Worm (Caenorhabditis elegans) whole organism, young adult: Measurements from ENCODE around the gene ZK643.6.

Experiments used
- F39B2.1 ChIP-seq: fragments of 200-800 bp; sonication (Bioruptor generic); IDR thresholded peaks from 2 replicates; pipeline ENCODE4 v1.3.6; 2022; ENCODE audit warnings: missing genetic modification reagents, missing genetic modification characterization, missing compliant biosample characterization
- ama-1 ChIP-seq, 3 experiments: fragments of 150-350 bp in 1 of 3; sonication (generic microtip) in 2 of 3; optimal IDR thresholded peaks; 2 replicates each; lab custom pipeline; 2014 to 2018; ENCODE audit warnings: missing biosample characterization in 2 of 3, missing genetic modification characterization in 2 of 3, missing genetic modification reagents in 2 of 3
- gei-17 ChIP-seq: fragments of 200-800 bp; sonication (Bioruptor generic); optimal IDR thresholded peaks from 2 replicates; lab custom pipeline; 2018; ENCODE audit warnings: mild to moderate bottlenecking, missing genetic modification characterization, missing compliant biosample characterization
- him-1 ChIP-seq: sonication (generic microtip); optimal IDR thresholded peaks from 2 replicates; lab custom pipeline; 2016; ENCODE audit warnings: missing genotype, missing genetic modification reagents, missing genetic modification characterization, missing compliant biosample characterization
- pha-4 ChIP-seq: fragments of 150-350 bp; sonication (generic microtip); optimal IDR thresholded peaks from 2 replicates; lab custom pipeline; 2014; ENCODE audit warnings: missing biosample characterization, missing genetic modification reagents, missing genetic modification characterization

DNA sequence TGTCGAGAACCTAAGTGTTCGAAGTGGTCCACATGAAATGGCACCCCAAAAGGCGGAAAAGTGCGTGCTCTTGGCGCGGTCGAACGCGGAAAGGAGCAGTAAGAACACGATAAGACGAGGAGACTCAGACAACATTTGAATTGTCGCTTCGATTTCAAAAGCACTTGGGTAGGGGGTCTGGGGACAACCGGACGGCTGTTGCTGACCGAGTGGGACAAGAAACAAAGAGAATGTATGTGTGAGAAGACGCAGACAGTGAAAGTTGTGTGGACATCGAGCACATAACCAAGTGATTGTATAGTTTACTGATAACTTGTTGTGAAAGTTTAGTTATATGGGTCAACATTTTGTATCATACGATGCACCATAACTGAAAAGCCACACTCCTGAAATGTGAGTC is 46.6 kb upstream of the ZK643.6 start:
- TF ChIP-seq pha-4 (tag; lab: Kevin White, UChicago) (no peak), F39B2.1 (GFP tag; lab: Robert Waterston, UW) (no peak), him-1 (no peak), gei-17 (GFP tag; lab: Kevin White, UChicago) (no peak), ama-1 (optimal IDR thresholded peaks at IDR 0.05; lab: Kevin White, UChicago) (no peak), ama-1 (GFP tag; optimal IDR thresholded peaks at IDR 0.05; lab: Kevin White, UChicago) (no peak)
